Worm (Caenorhabditis elegans): Measurements from ENCODE around the gene ZC190.6.

- TF ChIP-seq unc-98 (GFP tag; IDR thresholded peaks at IDR 0.05) (no peak), nhr-11 (tag; optimal IDR thresholded peaks at IDR 0.05) (no peak), zag-1 (tag; optimal IDR thresholded peaks at IDR 0.05) (no peak), ces-1 (GFP tag; optimal IDR thresholded peaks at IDR 0.05) (no peak), mdl-1 (tag; optimal IDR thresholded peaks at IDR 0.05) (no peak), nhr-12 (tag; optimal IDR thresholded peaks at IDR 0.05) (no peak), blmp-1 (tag; optimal IDR thresholded peaks at IDR 0.05) (no peak)
Observed at ce11 chrV:8671568-8672123, 5.4 kb downstream of the ZC190.6 start.
